Fruit fly (Drosophila melanogaster) whole organism, prepupa: Measurements from ENCODE around the gene alpha-Est9.

Source experiments
- CG11294 ChIP-seq: fragments of 200-800 bp; sonication (Bioruptor generic); IDR thresholded peaks from 2 replicates; pipeline ENCODE4 v1.3.6; 2022; ENCODE audit warnings: missing biosample characterization, missing genetic modification characterization
- CG11762 ChIP-seq: fragments of 200-800 bp; sonication (Bioruptor generic); optimal IDR thresholded peaks from 3 replicates; lab custom pipeline; 2016; ENCODE audit warnings: missing biosample characterization, missing genetic modification characterization; ENCODE audit not compliant: insufficient read depth
- CG11902 ChIP-seq: fragments of 200-800 bp; sonication (Bioruptor generic); optimal IDR thresholded peaks from 3 replicates; lab custom pipeline; 2016; ENCODE audit warnings: missing biosample characterization, missing genetic modification characterization
- CG16779 ChIP-seq: fragments of 200-800 bp; sonication (Bioruptor generic); optimal IDR thresholded peaks from 3 replicates; lab custom pipeline; 2017; ENCODE audit warnings: missing biosample characterization, mild to moderate bottlenecking, missing genetic modification characterization
- CG3032 ChIP-seq: fragments of 200-800 bp; optimal IDR thresholded peaks from 2 replicates; lab custom pipeline; 2019; ENCODE audit warnings: missing biosample characterization, mild to moderate bottlenecking, missing genetic modification characterization, moderate library complexity
- CG8119 ChIP-seq: fragments of 200-800 bp; sonication (Bioruptor generic); IDR thresholded peaks from 3 replicates; pipeline ENCODE4 v1.3.6; 2022; ENCODE audit warnings: missing biosample characterization, missing genetic modification characterization
- CG8632 ChIP-seq: fragments of 200-800 bp; sonication (Bioruptor generic); optimal IDR thresholded peaks from 3 replicates; lab custom pipeline; 2016; ENCODE audit warnings: missing biosample characterization, missing genetic modification characterization
- Smox ChIP-seq: fragments of 200-800 bp; sonication (Bioruptor generic); optimal IDR thresholded peaks from 3 replicates; lab custom pipeline; 2016; ENCODE audit warnings: missing biosample characterization, missing genetic modification characterization
- Sox14 ChIP-seq: fragments of 200-800 bp; sonication (Bioruptor generic); optimal IDR thresholded peaks from 3 replicates; lab custom pipeline; 2016; ENCODE audit warnings: missing biosample characterization, missing genetic modification characterization
- Sox15 ChIP-seq: fragments of 200-800 bp; sonication (Bioruptor generic); optimal IDR thresholded peaks from 3 replicates; lab custom pipeline; 2016; ENCODE audit warnings: missing biosample characterization, missing genetic modification characterization
- esn ChIP-seq: fragments of 200-800 bp; sonication (Bioruptor generic); optimal IDR thresholded peaks from 2 replicates; lab custom pipeline; 2016; ENCODE audit warnings: missing biosample characterization, mild to moderate bottlenecking, missing genetic modification characterization, moderate library complexity
- lz ChIP-seq: fragments of 200-800 bp; sonication (Bioruptor generic); optimal IDR thresholded peaks from 3 replicates; lab custom pipeline; 2016; ENCODE audit warnings: missing biosample characterization, missing genetic modification characterization
- salr ChIP-seq, 2 experiments: fragments of 200-800 bp; sonication (Bioruptor generic); optimal IDR thresholded peaks; 3 replicates each; lab custom pipeline; 2016 to 2018; ENCODE audit warnings: missing biosample characterization in 2 of 2, missing genetic modification characterization in 2 of 2, mild to moderate bottlenecking in 1 of 2
- spab ChIP-seq: fragments of 200-800 bp; sonication (Bioruptor generic); optimal IDR thresholded peaks from 2 replicates; lab custom pipeline; 2017; ENCODE audit warnings: missing biosample characterization, mild to moderate bottlenecking, missing genetic modification characterization, missing genetic modification reagents

DNA sequence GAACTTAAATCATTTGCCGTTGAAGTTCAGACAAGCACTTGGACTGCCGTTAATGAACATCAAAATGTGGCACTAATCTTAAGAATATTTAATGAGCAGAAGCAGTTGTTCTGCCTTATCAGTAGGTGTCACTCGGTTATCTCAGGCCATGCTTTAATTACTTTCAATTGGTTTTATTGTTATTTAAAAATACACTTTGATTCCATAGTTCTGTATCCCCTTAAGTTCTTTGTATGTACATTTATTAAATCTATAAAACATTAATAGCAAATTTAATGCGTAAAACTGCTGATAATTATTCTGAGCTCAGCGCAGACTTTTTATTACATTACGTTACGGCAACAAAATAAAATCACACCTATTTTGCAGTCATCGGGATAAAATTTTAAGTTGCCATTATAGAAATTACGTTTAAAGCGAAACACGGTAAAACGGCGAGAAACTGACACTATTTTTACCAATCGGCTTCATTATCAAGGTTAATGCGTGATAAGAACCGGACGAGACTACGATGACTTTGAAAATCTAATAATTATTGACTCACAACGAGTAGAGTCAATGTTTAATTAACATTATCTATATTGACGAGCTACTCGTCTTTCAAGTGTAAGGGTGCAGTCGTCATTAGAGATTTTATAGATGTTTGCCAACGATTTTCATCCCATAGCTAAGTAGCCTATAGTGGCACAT, 17.5 kb upstream of the alpha-Est9 start:
- TF ChIP-seq CG16779 (tag; lab: Kevin White, UChicago) (no peak), CG8119 (GFP tag; lab: Robert Waterston, UW) (no peak), Sox15 (GFP tag; lab: Kevin White, UChicago) (no peak), CG11294 (GFP tag; lab: Robert Waterston, UW) (no peak), Sox14 (GFP tag; lab: Kevin White, UChicago) (no peak), esn (GFP tag; lab: Kevin White, UChicago) (no peak), spab (no peak), CG8632 (GFP tag; lab: Kevin White, UChicago) (no peak), salr (GFP tag; optimal IDR thresholded peaks at IDR 0.05; lab: Kevin White, UChicago) (no peak), CG11902 (GFP tag; lab: Kevin White, UChicago) (no peak), CG11762 (no peak), lz (GFP tag; lab: Kevin White, UChicago) (no peak), Smox (no peak), CG3032 (tag; lab: Kevin White, UChicago) (no peak)
